ENCODE assay signal across 1 worm cellular context in the genomic region with DNA sequence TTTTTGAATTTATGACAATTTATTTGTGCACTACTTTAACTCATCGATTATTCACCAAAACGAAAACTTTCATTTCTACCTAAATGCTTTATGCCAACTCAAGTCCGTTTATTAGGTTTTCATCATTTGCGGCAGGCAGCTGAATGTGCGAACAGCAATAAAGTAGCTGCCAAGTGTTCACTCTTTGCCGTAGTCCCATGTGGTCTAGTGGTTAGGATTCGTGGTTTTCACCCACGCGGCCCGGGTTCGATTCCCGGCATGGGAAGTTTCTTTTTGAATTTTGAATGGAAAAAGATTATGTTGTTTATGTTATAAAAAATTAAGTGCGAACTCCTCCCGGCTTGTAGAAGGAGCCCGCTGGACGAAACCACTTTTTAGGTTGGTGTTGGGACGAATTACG.
A peak's percentile ranks its signal among the peaks of the same experiment; 100 is the strongest.
TF ChIP-seq lines count a peak whose summit lies in the region.

No protein-coding gene starts in this region.

TF ChIP-seq in whole organism, L4 larva, 104 proteins besides CTCF, POLR2A, EP300 and RAD21 (continued from another document):
- peak; percentile 88 for TF ChIP-seq pha-4 (GFP tag; IDR thresholded peaks at IDR 0.05; lab: Robert Waterston, UW)
- no peak for TF ChIP-seq pha-4 (tag; optimal IDR thresholded peaks at IDR 0.05; lab: Kevin White, UChicago)
- peak; percentile 71 for TF ChIP-seq tra-1 (GFP tag; IDR thresholded peaks at IDR 0.05; lab: Robert Waterston, UW)
- TF ChIP-seq mes-2 (tag; optimal IDR thresholded peaks at IDR 0.05; lab: Kevin White, UChicago; ENCODE audit: poor library complexity, severe bottlenecking) = peak; percentile 72
- TF ChIP-seq ztf-7 (tag; optimal IDR thresholded peaks at IDR 0.05; lab: Kevin White, UChicago) = peak; percentile 71
- peak; percentile 9 for TF ChIP-seq T20F7.1 (GFP tag; optimal IDR thresholded peaks at IDR 0.05; lab: Kevin White, UChicago)
- no peak for TF ChIP-seq fos-1 (tag; optimal IDR thresholded peaks at IDR 0.05; lab: Kevin White, UChicago)
- 0 out of 2 replicates have a peak, but pooled peaks have one; percentile 12 for TF ChIP-seq set-16 (GFP tag; IDR thresholded peaks at IDR 0.05; lab: Robert Waterston, UW)
- no peak for TF ChIP-seq daf-12 (tag; optimal IDR thresholded peaks at IDR 0.05; lab: Kevin White, UChicago)
- TF ChIP-seq snpc-1.2 (GFP tag; IDR thresholded peaks at IDR 0.05; lab: Robert Waterston, UW) = peak; percentile 92
- TF ChIP-seq zfp-3 (GFP tag; conservative IDR thresholded peaks at IDR 0.05; lab: Robert Waterston, UW) = peak; percentile 41; the same call in 1 of the 2 replicates
- no peak for TF ChIP-seq zag-1 (tag; optimal IDR thresholded peaks at IDR 0.05; lab: Kevin White, UChicago)
- TF ChIP-seq hif-1 (tag; optimal IDR thresholded peaks at IDR 0.05; lab: Kevin White, UChicago) = peak in 1 of 2 experiments; percentile 30
- TF ChIP-seq madf-5 (GFP tag; IDR thresholded peaks at IDR 0.05; lab: Robert Waterston, UW) = 0 out of 4 replicates have a peak, but pooled peaks have one; percentile 69 to 70
- TF ChIP-seq spr-1 (tag; optimal IDR thresholded peaks at IDR 0.05; lab: Kevin White, UChicago) = peak; percentile 65
- 0 out of 2 replicates have a peak, but pooled peaks have one; percentile 67 for TF ChIP-seq daf-8 (GFP tag; IDR thresholded peaks at IDR 0.05; lab: Robert Waterston, UW)
- peak; percentile 31 for TF ChIP-seq lir-3 (tag; optimal IDR thresholded peaks at IDR 0.05; lab: Kevin White, UChicago)
- no peak for TF ChIP-seq sdz-12 (GFP tag; optimal IDR thresholded peaks at IDR 0.05; lab: Kevin White, UChicago)
- no peak for TF ChIP-seq lin-39 (tag; optimal IDR thresholded peaks at IDR 0.05; lab: Kevin White, UChicago)
- peak; percentile 35 for TF ChIP-seq rbr-2 (tag; optimal IDR thresholded peaks at IDR 0.05; lab: Kevin White, UChicago)
- TF ChIP-seq zfp-2 (tag; optimal IDR thresholded peaks at IDR 0.05; lab: Kevin White, UChicago) = no peak
- no peak for TF ChIP-seq ces-1 (GFP tag; optimal IDR thresholded peaks at IDR 0.05; lab: Kevin White, UChicago)
- TF ChIP-seq unc-39 (tag; optimal IDR thresholded peaks at IDR 0.05; lab: Kevin White, UChicago) = no peak
- TF ChIP-seq duxl-1 (tag; optimal IDR thresholded peaks at IDR 0.05; lab: Kevin White, UChicago; ENCODE audit: poor library complexity) = peak; percentile 51
- peak; percentile 50 for TF ChIP-seq F49E8.2 (tag; optimal IDR thresholded peaks at IDR 0.05; lab: Kevin White, UChicago; ENCODE audit: borderline replicate concordance)
- no peak for TF ChIP-seq hlh-11 (tag; optimal IDR thresholded peaks at IDR 0.05; lab: Kevin White, UChicago)
- peak; percentile 40 for TF ChIP-seq nhr-28 (tag; optimal IDR thresholded peaks at IDR 0.05; lab: Kevin White, UChicago)
- no peak for TF ChIP-seq fkh-10 (GFP tag; optimal IDR thresholded peaks at IDR 0.05; lab: Kevin White, UChicago)
- peak; percentile 65 for TF ChIP-seq nhr-48 (tag; optimal IDR thresholded peaks at IDR 0.05; lab: Kevin White, UChicago)
- TF ChIP-seq dmd-6 (GFP tag; IDR thresholded peaks at IDR 0.05; lab: Robert Waterston, UW) = peak; percentile 52
- peak; percentile 78 for TF ChIP-seq lin-38 (GFP tag; IDR thresholded peaks at IDR 0.05; lab: Robert Waterston, UW)
- peak; percentile 90 for TF ChIP-seq Y105C5A.15 (GFP tag; IDR thresholded peaks at IDR 0.05; lab: Robert Waterston, UW)
- peak in 1 of 2 experiments; percentile 97 for TF ChIP-seq unc-62 (GFP tag; optimal IDR thresholded peaks at IDR 0.05 in 1 of 2; lab: Kevin White, UChicago)
- no peak for TF ChIP-seq unc-62 (tag; optimal IDR thresholded peaks at IDR 0.05; lab: Kevin White, UChicago)
- TF ChIP-seq ctbp-1 (GFP tag; IDR thresholded peaks at IDR 0.05; lab: Robert Waterston, UW) = peak; percentile 87
- TF ChIP-seq aly-2 (tag; optimal IDR thresholded peaks at IDR 0.05; lab: Kevin White, UChicago) = no peak
- peak; percentile 88 for TF ChIP-seq ceh-44 (GFP tag; IDR thresholded peaks at IDR 0.05; lab: Robert Waterston, UW)
- TF ChIP-seq arid-1 (GFP tag; conservative IDR thresholded peaks at IDR 0.05; lab: Robert Waterston, UW) = peak; percentile 89
- peak; percentile 90 for TF ChIP-seq F44E2.7 (GFP tag; IDR thresholded peaks at IDR 0.05; lab: Robert Waterston, UW)
- TF ChIP-seq ama-1 (optimal IDR thresholded peaks at IDR 0.05; lab: Kevin White, UChicago) = no peak
- TF ChIP-seq lsy-2 (tag; optimal IDR thresholded peaks at IDR 0.05; lab: Kevin White, UChicago) = peak in 1 of 2 experiments; percentile 61
- TF ChIP-seq nhr-6 (tag; optimal IDR thresholded peaks at IDR 0.05; lab: Kevin White, UChicago) = no peak
- no peak for TF ChIP-seq F10B5.3 (tag; optimal IDR thresholded peaks at IDR 0.05; lab: Kevin White, UChicago)
- peak; percentile 57; the same call in 1 of the 2 replicates for TF ChIP-seq saeg-2 (GFP tag; IDR thresholded peaks at IDR 0.05; lab: Robert Waterston, UW)
- TF ChIP-seq ZK546.5 (tag; optimal IDR thresholded peaks at IDR 0.05; lab: Kevin White, UChicago) = no peak
- peak; percentile 94 for TF ChIP-seq lim-7 (GFP tag; IDR thresholded peaks at IDR 0.05; lab: Robert Waterston, UW)
